Fruit fly (Drosophila melanogaster) whole organism, pupa: ENCODE results near the gene Cdk8.

Source experiments
- CG12605 ChIP-seq: fragments of 200-800 bp; sonication (Bioruptor generic); IDR thresholded peaks from 2 replicates; pipeline ENCODE4 v1.3.6; 2022; ENCODE audit warnings: missing biosample characterization, missing genetic modification characterization
- CG32121 ChIP-seq: fragments of 200-800 bp; sonication (Bioruptor generic); IDR thresholded peaks from 2 replicates; pipeline ENCODE4 v1.3.6; 2022; ENCODE audit warnings: missing biosample characterization, missing genetic modification characterization
- CG4496 ChIP-seq: fragments of 200-800 bp; sonication (Bioruptor generic); IDR thresholded peaks from 3 replicates; pipeline ENCODE4 v1.3.6; 2022; ENCODE audit warnings: missing biosample characterization, missing genetic modification characterization

dm6 chr3L:9814621-9815020, 23.8 kb downstream of the Cdk8 start:
- peak; percentile 57; the same call in 2 of the 3 replicates for TF ChIP-seq CG4496 (GFP tag; lab: Robert Waterston, UW)
- TF ChIP-seq CG12605 (GFP tag; lab: Robert Waterston, UW) = no peak; the same call in 1 of the 2 replicates
- TF ChIP-seq CG32121 (GFP tag; lab: Robert Waterston, UW) = peak; percentile 63
